Fruit fly (Drosophila melanogaster) whole organism, embryonic: Measurements from ENCODE around the gene mus301.

Experiments used
- Antp ChIP-seq: fragments of 200-800 bp; sonication (Bioruptor generic); optimal IDR thresholded peaks from 3 replicates; lab custom pipeline; 2016; ENCODE audit warnings: missing biosample characterization, missing genetic modification characterization
- B-H1 ChIP-seq: fragments of 200-800 bp; sonication (Bioruptor generic); IDR thresholded peaks from 3 replicates; pipeline ENCODE4 v1.3.6; 2022; ENCODE audit warnings: missing biosample characterization, missing genetic modification characterization
- Bgb ChIP-seq: fragments of 200-800 bp; sonication (Bioruptor generic); IDR thresholded peaks from 2 replicates; pipeline ENCODE4 v1.3.6; 2022; ENCODE audit warnings: missing biosample characterization, missing genetic modification characterization; ENCODE audit not compliant: partially characterized antibody
- CG10209 ChIP-seq: fragments of 200-800 bp; sonication (Bioruptor generic); optimal IDR thresholded peaks from 3 replicates; lab custom pipeline; 2017; ENCODE audit warnings: missing biosample characterization, mild to moderate bottlenecking, missing genetic modification characterization, missing genetic modification reagents
- CG10366 ChIP-seq: fragments of 200-800 bp; sonication (Bioruptor generic); IDR thresholded peaks from 2 replicates; pipeline ENCODE4 v1.3.6; 2022; ENCODE audit warnings: missing biosample characterization, missing genetic modification characterization
- CG10654 ChIP-seq: fragments of 200-800 bp; sonication (Bioruptor generic); optimal IDR thresholded peaks from 2 replicates; lab custom pipeline; 2016; ENCODE audit warnings: missing biosample characterization, missing genetic modification characterization
- CG12299 ChIP-seq: fragments of 200-800 bp; sonication (Bioruptor generic); optimal IDR thresholded peaks from 2 replicates; lab custom pipeline; 2018; ENCODE audit warnings: missing biosample characterization, mild to moderate bottlenecking, missing genetic modification characterization
- CG13894 ChIP-seq: fragments of 200-800 bp; sonication (Bioruptor generic); optimal IDR thresholded peaks from 3 replicates; lab custom pipeline; 2018; ENCODE audit warnings: missing biosample characterization, mild to moderate bottlenecking, missing genetic modification characterization, moderate library complexity
- CG14667 ChIP-seq: fragments of 200-800 bp; sonication (Bioruptor generic); IDR thresholded peaks from 2 replicates; pipeline ENCODE4 v1.3.6; 2022; ENCODE audit warnings: missing biosample characterization, missing genetic modification characterization
- CG15011 ChIP-seq: fragments of 200-800 bp; sonication (Bioruptor generic); optimal IDR thresholded peaks from 3 replicates; lab custom pipeline; 2018; ENCODE audit warnings: missing biosample characterization, mild to moderate bottlenecking, missing genetic modification characterization
- CG15696 ChIP-seq: fragments of 200-800 bp; sonication (Bioruptor generic); optimal IDR thresholded peaks from 2 replicates; lab custom pipeline; 2019; ENCODE audit warnings: missing biosample characterization, mild to moderate bottlenecking, missing genetic modification characterization, moderate library complexity
- CG17385 ChIP-seq: fragments of 200-800 bp; sonication (Bioruptor generic); optimal IDR thresholded peaks from 3 replicates; lab custom pipeline; 2018; ENCODE audit warnings: missing biosample characterization, mild to moderate bottlenecking, missing genetic modification characterization
- CG1832 ChIP-seq: fragments of 200-800 bp; sonication (Bioruptor generic); optimal IDR thresholded peaks from 2 replicates; lab custom pipeline; 2017; ENCODE audit warnings: missing biosample characterization, mild to moderate bottlenecking, missing genetic modification characterization, inconsistent platforms
- CG33213 ChIP-seq: fragments of 200-800 bp; sonication (Bioruptor generic); optimal IDR thresholded peaks from 3 replicates; lab custom pipeline; 2016; ENCODE audit warnings: missing biosample characterization, missing genetic modification characterization
- CG3407 ChIP-seq: fragments of 200-800 bp; sonication (Bioruptor generic); optimal IDR thresholded peaks from 2 replicates; lab custom pipeline; 2018; ENCODE audit warnings: missing biosample characterization, mild to moderate bottlenecking, missing genetic modification characterization
- CG4820 ChIP-seq: fragments of 200-800 bp; sonication (Bioruptor generic); optimal IDR thresholded peaks from 3 replicates; lab custom pipeline; 2016; ENCODE audit warnings: missing biosample characterization, missing genetic modification characterization
- CG4854 ChIP-seq: fragments of 200-800 bp; sonication (Bioruptor generic); optimal IDR thresholded peaks from 2 replicates; lab custom pipeline; 2016; ENCODE audit warnings: missing biosample characterization, missing genetic modification characterization, inconsistent platforms
- CG9437 ChIP-seq: fragments of 200-800 bp; sonication (Bioruptor generic); optimal IDR thresholded peaks from 2 replicates; lab custom pipeline; 2018; ENCODE audit warnings: missing biosample characterization, mild to moderate bottlenecking, missing genetic modification characterization
- CG9609 ChIP-seq: fragments of 200-800 bp; sonication (Bioruptor generic); optimal IDR thresholded peaks from 3 replicates; lab custom pipeline; 2016; ENCODE audit warnings: missing biosample characterization, missing genetic modification characterization
- CG9817 ChIP-seq: fragments of 200-800 bp; sonication (Bioruptor generic); optimal IDR thresholded peaks from 2 replicates; lab custom pipeline; 2018; ENCODE audit warnings: missing biosample characterization, mild to moderate bottlenecking, missing genetic modification characterization, moderate library complexity
- Deaf1 ChIP-seq: fragments of 200-800 bp; optimal IDR thresholded peaks from 3 replicates; lab custom pipeline; 2019; ENCODE audit warnings: missing biosample characterization, mild to moderate bottlenecking, missing genetic modification characterization, moderate library complexity
- Dref ChIP-seq: fragments of 200-800 bp; sonication (Bioruptor generic); IDR thresholded peaks from 2 replicates; pipeline ENCODE4 v1.3.6; 2022; ENCODE audit warnings: missing biosample characterization, missing genetic modification characterization
- H15 ChIP-seq: fragments of 200-800 bp; sonication (Bioruptor generic); IDR thresholded peaks from 3 replicates; pipeline ENCODE4 v1.3.6; 2022; ENCODE audit warnings: missing biosample characterization, missing genetic modification characterization
- HmgD ChIP-seq: fragments of 200-800 bp; sonication (Bioruptor generic); optimal IDR thresholded peaks from 3 replicates; lab custom pipeline; 2016; ENCODE audit warnings: missing biosample characterization, missing genetic modification characterization
- Hsf ChIP-seq: fragments of 200-800 bp; sonication (Bioruptor generic); optimal IDR thresholded peaks from 3 replicates; lab custom pipeline; 2016; ENCODE audit warnings: missing biosample characterization, missing genetic modification characterization
- Lpt ChIP-seq: fragments of >200 bp; optimal IDR thresholded peaks from 2 replicates; lab custom pipeline; 2018; ENCODE audit warnings: missing biosample characterization, missing genetic modification characterization
- Mrtf ChIP-seq: fragments of 200-800 bp; sonication (Bioruptor generic); IDR thresholded peaks from 3 replicates; pipeline ENCODE4 v1.3.6; 2022; ENCODE audit warnings: missing biosample characterization, missing genetic modification characterization
- Sry-β ChIP-seq: fragments of 200-800 bp; sonication (Bioruptor generic); optimal IDR thresholded peaks from 2 replicates; lab custom pipeline; 2018; ENCODE audit warnings: missing biosample characterization, mild to moderate bottlenecking, missing genetic modification characterization, moderate library complexity
- ap ChIP-seq: fragments of 200-800 bp; sonication (Bioruptor generic); IDR thresholded peaks from 2 replicates; pipeline ENCODE4 v1.3.6; 2022; ENCODE audit warnings: missing biosample characterization, missing genetic modification characterization
- bbx ChIP-seq: fragments of 200-800 bp; sonication (Bioruptor generic); IDR thresholded peaks from 2 replicates; pipeline ENCODE4 v1.3.6; 2022; ENCODE audit warnings: missing biosample characterization, missing genetic modification characterization; ENCODE audit not compliant: partially characterized antibody
- cad ChIP-seq: fragments of >200 bp; optimal IDR thresholded peaks from 2 replicates; lab custom pipeline; 2017; ENCODE audit warnings: missing biosample characterization, missing genetic modification characterization
- fd3F ChIP-seq: fragments of 200-800 bp; sonication (Bioruptor generic); optimal IDR thresholded peaks from 2 replicates; lab custom pipeline; 2018; ENCODE audit warnings: missing biosample characterization, mild to moderate bottlenecking, missing genetic modification characterization, moderate library complexity
- gcm2 ChIP-seq: fragments of 200-800 bp; sonication (Bioruptor generic); optimal IDR thresholded peaks from 2 replicates; lab custom pipeline; 2016; ENCODE audit warnings: missing biosample characterization, missing genetic modification characterization
- gem ChIP-seq: fragments of 200-800 bp; sonication (Bioruptor generic); optimal IDR thresholded peaks from 2 replicates; lab custom pipeline; 2019; ENCODE audit warnings: missing biosample characterization, mild to moderate bottlenecking, missing genetic modification characterization, moderate library complexity
- insv ChIP-seq, 2 experiments: fragments of 200-800 bp; sonication (Bioruptor generic); optimal IDR thresholded peaks; 3 replicates each; lab custom pipeline; 2016 to 2018; ENCODE audit warnings: missing biosample characterization in 2 of 2, missing genetic modification characterization in 2 of 2
- jigr1 ChIP-seq: fragments of 200-800 bp; sonication (Bioruptor generic); IDR thresholded peaks from 3 replicates; pipeline ENCODE4 v1.3.6; 2022; ENCODE audit warnings: missing biosample characterization, missing genetic modification characterization
- klu ChIP-seq: fragments of 200-800 bp; sonication (Bioruptor generic); IDR thresholded peaks from 2 replicates; pipeline ENCODE4 v1.3.6; 2022; ENCODE audit warnings: missing biosample characterization, missing genetic modification characterization
- nerfin-1 ChIP-seq: fragments of 200-800 bp; sonication (Bioruptor generic); optimal IDR thresholded peaks from 3 replicates; lab custom pipeline; 2019; ENCODE audit warnings: missing biosample characterization, mild to moderate bottlenecking, missing genetic modification characterization, moderate library complexity
- nom ChIP-seq: fragments of 200-800 bp; sonication (Bioruptor generic); optimal IDR thresholded peaks from 2 replicates; lab custom pipeline; 2017; ENCODE audit warnings: missing biosample characterization, missing genetic modification characterization, mild to moderate bottlenecking, moderate library complexity, missing genetic modification reagents
- sc ChIP-seq, 3 experiments: fragments of >200 bp in 2 of 3; fragments of 200-800 bp in 1 of 3; sonication (Bioruptor generic) in 1 of 3; optimal IDR thresholded peaks; 2 replicates in 2 of 3; 3 replicates in 1 of 3; lab custom pipeline; 2017; ENCODE audit warnings: mild to moderate bottlenecking in 1 of 3, missing biosample characterization in 1 of 3, missing genetic modification characterization in 1 of 3, missing genetic modification reagents in 1 of 3
- stwl ChIP-seq: fragments of 200-800 bp; sonication (Bioruptor generic); optimal IDR thresholded peaks from 3 replicates; lab custom pipeline; 2018; ENCODE audit warnings: missing biosample characterization, mild to moderate bottlenecking, missing genetic modification characterization, moderate library complexity
- toy ChIP-seq: fragments of 200-800 bp; sonication (Bioruptor generic); IDR thresholded peaks from 2 replicates; pipeline ENCODE4 v1.3.6; 2022; ENCODE audit warnings: missing biosample characterization, missing genetic modification characterization
- trem ChIP-seq: fragments of 200-800 bp; optimal IDR thresholded peaks from 3 replicates; lab custom pipeline; 2019; ENCODE audit warnings: missing biosample characterization, mild to moderate bottlenecking, missing genetic modification characterization, moderate library complexity
- unc-4 ChIP-seq: fragments of 200-800 bp; sonication (Bioruptor generic); IDR thresholded peaks from 2 replicates; pipeline ENCODE4 v1.3.6; 2022; ENCODE audit warnings: missing biosample characterization, missing genetic modification characterization; ENCODE audit not compliant: partially characterized antibody
- wdn ChIP-seq: fragments of 200-800 bp; sonication (Bioruptor generic); IDR thresholded peaks from 2 replicates; pipeline ENCODE4 v1.3.6; 2022; ENCODE audit warnings: missing biosample characterization, missing genetic modification characterization
- wor ChIP-seq: fragments of 200-800 bp; sonication (Bioruptor generic); IDR thresholded peaks from 2 replicates; pipeline ENCODE4 v1.3.6; 2022; ENCODE audit warnings: missing biosample characterization, missing genetic modification characterization
- yki ChIP-seq: fragments of >200 bp; optimal IDR thresholded peaks from 3 replicates; lab custom pipeline; 2018
- zf30C ChIP-seq: fragments of 200-800 bp; sonication (Bioruptor generic); optimal IDR thresholded peaks from 3 replicates; lab custom pipeline; 2018; ENCODE audit warnings: missing biosample characterization, mild to moderate bottlenecking, missing genetic modification characterization

Gene mus301

DNA sequence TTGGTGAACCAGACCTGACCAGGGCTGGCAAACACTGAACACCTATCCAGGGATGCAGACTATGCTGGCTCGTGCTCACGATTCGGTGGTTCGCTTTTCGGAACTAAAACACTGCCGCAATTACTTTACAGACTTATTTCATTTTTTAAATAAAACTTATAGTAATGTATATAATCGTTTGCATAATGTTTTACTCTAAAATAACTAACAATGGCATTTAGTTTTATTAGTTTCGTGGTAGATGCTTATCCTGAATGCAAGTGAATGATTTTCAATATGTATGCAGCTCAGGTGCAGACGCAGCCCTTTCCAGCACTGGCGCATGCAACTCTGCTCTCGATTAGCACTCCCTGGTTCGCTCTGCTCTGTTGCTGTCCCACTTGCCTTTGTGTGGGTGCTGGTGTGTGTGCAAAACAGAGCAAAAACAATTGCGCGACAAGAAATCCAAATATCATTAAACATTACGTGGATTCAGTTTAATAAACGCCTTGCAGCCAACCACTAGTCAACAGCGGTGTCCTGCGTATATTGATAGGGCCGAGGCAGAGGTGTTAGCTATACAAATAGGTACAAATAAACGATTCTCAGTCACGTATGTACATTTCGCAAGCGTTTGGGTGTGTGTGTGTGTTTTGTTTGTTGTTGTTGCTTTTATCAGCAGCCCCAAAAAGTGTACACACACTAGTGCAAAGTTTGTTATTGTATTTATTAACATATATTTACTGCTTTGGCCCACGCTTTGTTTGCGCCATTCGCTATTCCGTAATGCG, 49.2 kb downstream of the mus301 start, which contains the start of the genes ERR and Atg18a (continued):
- TF ChIP-seq B-H1 (GFP tag; lab: Robert Waterston, UW): peak; percentile 82
- peak; percentile 74 for TF ChIP-seq CG10209 (GFP tag; lab: Kevin White, UChicago)
- TF ChIP-seq Mrtf: peak; percentile 79
- TF ChIP-seq jigr1 (GFP tag; lab: Robert Waterston, UW): peak; percentile 71; the same call in 2 of the 3 replicates
- TF ChIP-seq gem (tag; lab: Kevin White, UChicago): peak; percentile 89
- peak; percentile 79 for TF ChIP-seq HmgD (GFP tag; lab: Kevin White, UChicago)
- peak; percentile 83 for TF ChIP-seq trem
- TF ChIP-seq CG13894 (tag; lab: Kevin White, UChicago): peak; percentile 52
- no peak for TF ChIP-seq sc (optimal IDR thresholded peaks at IDR 0.05; lab: Kevin White, UChicago)
- peak; percentile 56 for TF ChIP-seq sc (GFP tag; optimal IDR thresholded peaks at IDR 0.05; lab: Kevin White, UChicago)
- peak; percentile 42 for TF ChIP-seq gcm2 (GFP tag; lab: Kevin White, UChicago)
- peak; percentile 82 for TF ChIP-seq fd3F (GFP tag; lab: Kevin White, UChicago)
- TF ChIP-seq klu (GFP tag; lab: Robert Waterston, UW): peak; percentile 93
- peak; percentile 48; the same call in 1 of the 2 replicates for TF ChIP-seq Dref
- TF ChIP-seq nerfin-1 (tag; lab: Kevin White, UChicago): peak; percentile 72
- peak; percentile 98 for TF ChIP-seq stwl (tag; lab: Kevin White, UChicago)
- TF ChIP-seq H15: peak; percentile 88
- TF ChIP-seq CG14667 (GFP tag; lab: Robert Waterston, UW): peak; percentile 89
- TF ChIP-seq CG9817: peak; percentile 91
- peak; percentile 60 for TF ChIP-seq CG33213 (GFP tag; lab: Kevin White, UChicago)
- peak; percentile 50; the same call in 1 of the 2 replicates for TF ChIP-seq bbx (GFP tag; lab: Robert Waterston, UW)
- TF ChIP-seq wor (GFP tag; lab: Robert Waterston, UW): peak; percentile 83
- peak; percentile 76 for TF ChIP-seq CG9609
- TF ChIP-seq CG10654: peak; percentile 82
- TF ChIP-seq insv (GFP tag; optimal IDR thresholded peaks at IDR 0.05; lab: Kevin White, UChicago): peak in 1 of 2 experiments; percentile 67
- peak; percentile 74 for TF ChIP-seq ap
- no peak for TF ChIP-seq Lpt (GFP tag; lab: Kevin White, UChicago)
- TF ChIP-seq CG4854 (GFP tag; lab: Kevin White, UChicago): peak; percentile 61
- TF ChIP-seq Sry-β (GFP tag; lab: Kevin White, UChicago): peak; percentile 76
- TF ChIP-seq Bgb (GFP tag; lab: Robert Waterston, UW): peak; percentile 34; the same call in 1 of the 2 replicates
- TF ChIP-seq wdn (GFP tag; lab: Robert Waterston, UW): peak; percentile 79; the same call in 1 of the 2 replicates
- TF ChIP-seq CG4820: peak; percentile 78
- peak; percentile 52; the same call in 1 of the 2 replicates for TF ChIP-seq toy (GFP tag; lab: Robert Waterston, UW)
- TF ChIP-seq cad (GFP tag; lab: Kevin White, UChicago): no peak
- TF ChIP-seq yki: no peak
- TF ChIP-seq Hsf (GFP tag; lab: Kevin White, UChicago): peak; percentile 91
- TF ChIP-seq unc-4: peak; percentile 62; the same call in 1 of the 2 replicates
- TF ChIP-seq nom (GFP tag; lab: Kevin White, UChicago): no peak
- peak; percentile 28 for TF ChIP-seq CG3407
- TF ChIP-seq Antp: peak; percentile 85
- peak; percentile 84 for TF ChIP-seq CG10366 (GFP tag; lab: Robert Waterston, UW)
- TF ChIP-seq CG9437: no peak
- peak; percentile 56 for TF ChIP-seq CG15011 (GFP tag; lab: Kevin White, UChicago)
- TF ChIP-seq CG12299 (tag; lab: Kevin White, UChicago): peak; percentile 38
- TF ChIP-seq CG17385: peak; percentile 58
- TF ChIP-seq zf30C (GFP tag; lab: Kevin White, UChicago): no peak
- peak; percentile 82 for TF ChIP-seq CG15696 (tag; lab: Kevin White, UChicago)
- peak; percentile 23 for TF ChIP-seq CG1832
- peak; percentile 28 for TF ChIP-seq Deaf1
